Fruit fly (Drosophila melanogaster) whole organism, embryonic: Measurements from ENCODE around the gene CG14442.

Source experiments
- Abd-B ChIP-seq: fragments of 200-800 bp; sonication (Bioruptor generic); optimal IDR thresholded peaks from 2 replicates; lab custom pipeline; 2018; ENCODE audit warnings: missing biosample characterization, mild to moderate bottlenecking, missing genetic modification characterization, moderate library complexity
- Blimp-1 ChIP-seq: fragments of 200-800 bp; sonication (Bioruptor generic); optimal IDR thresholded peaks from 3 replicates; lab custom pipeline; 2018; ENCODE audit warnings: missing biosample characterization, missing genetic modification characterization, mild to moderate bottlenecking, moderate library complexity, missing genetic modification reagents
- BtbVII ChIP-seq: fragments of 200-800 bp; sonication (Bioruptor generic); optimal IDR thresholded peaks from 3 replicates; lab custom pipeline; 2017; ENCODE audit warnings: missing biosample characterization, mild to moderate bottlenecking, missing genetic modification characterization
- CG10209 ChIP-seq: fragments of 200-800 bp; sonication (Bioruptor generic); optimal IDR thresholded peaks from 3 replicates; lab custom pipeline; 2017; ENCODE audit warnings: missing biosample characterization, mild to moderate bottlenecking, missing genetic modification characterization, missing genetic modification reagents
- CG12155 ChIP-seq: fragments of 200-800 bp; sonication (Bioruptor generic); optimal IDR thresholded peaks from 3 replicates; lab custom pipeline; 2016; ENCODE audit warnings: missing biosample characterization, missing genetic modification characterization
- CG1233 ChIP-seq: fragments of 200-800 bp; sonication (Bioruptor generic); optimal IDR thresholded peaks from 4 replicates; lab custom pipeline; 2018; ENCODE audit warnings: missing biosample characterization, mild to moderate bottlenecking, missing genetic modification characterization
- CG13287 ChIP-seq: fragments of 200-800 bp; sonication (Bioruptor generic); IDR thresholded peaks from 2 replicates; pipeline ENCODE4 v1.3.6; 2022; ENCODE audit warnings: missing biosample characterization, missing genetic modification characterization; ENCODE audit not compliant: partially characterized antibody
- CG13424 ChIP-seq: fragments of 200-800 bp; sonication (Bioruptor generic); optimal IDR thresholded peaks from 2 replicates; lab custom pipeline; 2019; ENCODE audit warnings: missing biosample characterization, mild to moderate bottlenecking, missing genetic modification characterization, moderate library complexity
- CG14014 ChIP-seq: fragments of 200-800 bp; sonication (Bioruptor generic); IDR thresholded peaks from 2 replicates; pipeline ENCODE4 v1.3.6; 2022; ENCODE audit warnings: missing biosample characterization, missing genetic modification characterization
- CG16815 ChIP-seq: fragments of 200-800 bp; sonication (Bioruptor generic); optimal IDR thresholded peaks from 3 replicates; lab custom pipeline; 2017; ENCODE audit warnings: missing biosample characterization, mild to moderate bottlenecking, missing genetic modification characterization
- CG18262 ChIP-seq: fragments of 200-800 bp; optimal IDR thresholded peaks from 3 replicates; lab custom pipeline; 2019; ENCODE audit warnings: missing biosample characterization, mild to moderate bottlenecking, missing genetic modification characterization, moderate library complexity
- CG2199 ChIP-seq: fragments of 200-800 bp; sonication (Bioruptor generic); IDR thresholded peaks from 3 replicates; pipeline ENCODE4 v1.3.6; 2022; ENCODE audit warnings: missing biosample characterization, missing genetic modification characterization
- CG2678 ChIP-seq: fragments of 200-800 bp; sonication (Bioruptor generic); optimal IDR thresholded peaks from 3 replicates; lab custom pipeline; 2019; ENCODE audit warnings: missing biosample characterization, mild to moderate bottlenecking, missing genetic modification characterization, moderate library complexity
- CG31224 ChIP-seq: fragments of 200-800 bp; sonication (Bioruptor generic); IDR thresholded peaks from 2 replicates; pipeline ENCODE4 v1.3.6; 2022; ENCODE audit warnings: missing biosample characterization, missing genetic modification characterization
- CG33557 ChIP-seq: fragments of 200-800 bp; sonication (Bioruptor generic); optimal IDR thresholded peaks from 2 replicates; lab custom pipeline; 2019; ENCODE audit warnings: missing biosample characterization, mild to moderate bottlenecking, missing genetic modification characterization, moderate library complexity
- CG42726 ChIP-seq: fragments of 200-800 bp; sonication (Bioruptor generic); IDR thresholded peaks from 2 replicates; pipeline ENCODE4 v1.3.6; 2022; ENCODE audit warnings: missing biosample characterization, missing genetic modification characterization; ENCODE audit not compliant: partially characterized antibody
- CG4404 ChIP-seq: fragments of 200-800 bp; sonication (Bioruptor generic); IDR thresholded peaks from 2 replicates; pipeline ENCODE4 v1.3.6; 2022; ENCODE audit warnings: missing biosample characterization, missing genetic modification characterization
- CG4820 ChIP-seq: fragments of 200-800 bp; sonication (Bioruptor generic); optimal IDR thresholded peaks from 3 replicates; lab custom pipeline; 2016; ENCODE audit warnings: missing biosample characterization, missing genetic modification characterization
- CG7271 ChIP-seq: fragments of 200-800 bp; sonication (Bioruptor generic); optimal IDR thresholded peaks from 2 replicates; lab custom pipeline; 2018; ENCODE audit warnings: missing biosample characterization, mild to moderate bottlenecking, missing genetic modification characterization, moderate library complexity
- CG8944 ChIP-seq: fragments of 200-800 bp; sonication (Bioruptor generic); optimal IDR thresholded peaks from 3 replicates; lab custom pipeline; 2016; ENCODE audit warnings: missing biosample characterization, missing genetic modification characterization
- CG9215 ChIP-seq: fragments of 200-800 bp; sonication (Bioruptor generic); IDR thresholded peaks from 2 replicates; pipeline ENCODE4 v1.3.6; 2022; ENCODE audit warnings: missing biosample characterization, missing genetic modification characterization
- CG9797 ChIP-seq: fragments of 200-800 bp; sonication (Bioruptor generic); optimal IDR thresholded peaks from 3 replicates; lab custom pipeline; 2018; ENCODE audit warnings: missing biosample characterization, mild to moderate bottlenecking, missing genetic modification characterization
- Dad ChIP-seq: fragments of 200-800 bp; sonication (Bioruptor generic); optimal IDR thresholded peaks from 3 replicates; lab custom pipeline; 2016; ENCODE audit warnings: missing biosample characterization, missing genetic modification characterization
- Fer1 ChIP-seq: fragments of 200-800 bp; sonication (Bioruptor generic); optimal IDR thresholded peaks from 2 replicates; lab custom pipeline; 2017; ENCODE audit warnings: missing biosample characterization, mild to moderate bottlenecking, missing genetic modification characterization
- H15 ChIP-seq: fragments of 200-800 bp; sonication (Bioruptor generic); IDR thresholded peaks from 3 replicates; pipeline ENCODE4 v1.3.6; 2022; ENCODE audit warnings: missing biosample characterization, missing genetic modification characterization
- Hr39 ChIP-seq: fragments of >200 bp; optimal IDR thresholded peaks from 2 replicates; lab custom pipeline; 2017
- Hr51 ChIP-seq, 2 experiments: fragments of 200-800 bp; sonication (Bioruptor generic); optimal IDR thresholded peaks; 2 replicates in 1 of 2; 3 replicates in 1 of 2; lab custom pipeline; 2016 to 2018; ENCODE audit warnings: missing biosample characterization in 2 of 2, missing genetic modification characterization in 2 of 2, mild to moderate bottlenecking in 1 of 2, moderate library complexity in 1 of 2
- NK7.1 ChIP-seq: fragments of 200-800 bp; sonication (Bioruptor generic); optimal IDR thresholded peaks from 3 replicates; lab custom pipeline; 2016; ENCODE audit warnings: missing biosample characterization, missing genetic modification characterization
- Sox102F ChIP-seq: fragments of 200-800 bp; sonication (Bioruptor generic); optimal IDR thresholded peaks from 2 replicates; lab custom pipeline; 2018; ENCODE audit warnings: missing biosample characterization, mild to moderate bottlenecking, missing genetic modification characterization, moderate library complexity
- Spps ChIP-seq: fragments of 200-800 bp; sonication (Bioruptor generic); optimal IDR thresholded peaks from 2 replicates; lab custom pipeline; 2018; ENCODE audit warnings: missing biosample characterization, mild to moderate bottlenecking, missing genetic modification characterization
- Trl ChIP-seq, 3 experiments: fragments of >200 bp in 2 of 3; fragments of 200-800 bp in 1 of 3; sonication (Bioruptor generic) in 1 of 3; optimal IDR thresholded peaks; 2 replicates in 1 of 3; 3 replicates in 2 of 3; lab custom pipeline; 2016 to 2017; ENCODE audit warnings: missing biosample characterization in 1 of 3, missing genetic modification characterization in 1 of 3
- Usf ChIP-seq: fragments of 200-800 bp; sonication (Bioruptor generic); optimal IDR thresholded peaks from 2 replicates; lab custom pipeline; 2017; ENCODE audit warnings: missing genotype, missing biosample characterization, missing genetic modification characterization
- chinmo ChIP-seq: fragments of 200-800 bp; sonication (Bioruptor generic); IDR thresholded peaks from 4 replicates; pipeline ENCODE4 v1.3.6; 2022; ENCODE audit warnings: missing biosample characterization, missing genetic modification characterization; ENCODE audit not compliant: partially characterized antibody
- crp ChIP-seq, 2 experiments: fragments of 200-800 bp; sonication (Bioruptor generic); optimal IDR thresholded peaks; 2 replicates in 1 of 2; 3 replicates in 1 of 2; lab custom pipeline; 2017; ENCODE audit warnings: missing biosample characterization in 2 of 2, missing genetic modification characterization in 2 of 2, mild to moderate bottlenecking in 1 of 2, moderate library complexity in 1 of 2
- cwo ChIP-seq: fragments of 200-800 bp; sonication (Bioruptor generic); optimal IDR thresholded peaks from 3 replicates; lab custom pipeline; 2017; ENCODE audit warnings: missing biosample characterization, missing genetic modification characterization, mild to moderate bottlenecking, moderate library complexity, missing genetic modification reagents
- dan ChIP-seq: fragments of 200-800 bp; sonication (Bioruptor generic); IDR thresholded peaks from 2 replicates; pipeline ENCODE4 v1.3.6; 2022; ENCODE audit warnings: missing biosample characterization, missing genetic modification characterization
- fd102C ChIP-seq: fragments of 200-800 bp; sonication (Bioruptor generic); optimal IDR thresholded peaks from 2 replicates; lab custom pipeline; 2018; ENCODE audit warnings: missing biosample characterization, mild to moderate bottlenecking, missing genetic modification characterization, moderate library complexity
- fd64A ChIP-seq: fragments of 200-800 bp; sonication (Bioruptor generic); optimal IDR thresholded peaks from 3 replicates; lab custom pipeline; 2018; ENCODE audit warnings: missing biosample characterization, mild to moderate bottlenecking, missing genetic modification characterization
- gsb ChIP-seq: fragments of 200-800 bp; sonication (Bioruptor generic); IDR thresholded peaks from 2 replicates; pipeline ENCODE4 v1.3.6; 2022; ENCODE audit warnings: missing biosample characterization, missing genetic modification characterization
- klu ChIP-seq: fragments of 200-800 bp; sonication (Bioruptor generic); IDR thresholded peaks from 2 replicates; pipeline ENCODE4 v1.3.6; 2022; ENCODE audit warnings: missing biosample characterization, missing genetic modification characterization
- kni ChIP-seq: fragments of 200-800 bp; sonication (Bioruptor generic); optimal IDR thresholded peaks from 3 replicates; lab custom pipeline; 2017; ENCODE audit warnings: mild to moderate bottlenecking, missing biosample characterization, missing genetic modification reagents, missing genetic modification characterization
- peb ChIP-seq: fragments of 200-800 bp; sonication (Bioruptor generic); IDR thresholded peaks from 2 replicates; pipeline ENCODE4 v1.3.6; 2022; ENCODE audit warnings: missing biosample characterization, missing genetic modification characterization
- pfk ChIP-seq: fragments of 200-800 bp; sonication (Bioruptor generic); optimal IDR thresholded peaks from 2 replicates; lab custom pipeline; 2018; ENCODE audit warnings: missing biosample characterization, mild to moderate bottlenecking, missing genetic modification characterization, moderate library complexity
- pita ChIP-seq: fragments of 200-800 bp; sonication (Bioruptor generic); optimal IDR thresholded peaks from 2 replicates; lab custom pipeline; 2017; ENCODE audit warnings: missing biosample characterization, mild to moderate bottlenecking, missing genetic modification characterization
- run ChIP-seq: fragments of 200-800 bp; sonication (Bioruptor generic); optimal IDR thresholded peaks from 3 replicates; lab custom pipeline; 2018; ENCODE audit warnings: missing biosample characterization, mild to moderate bottlenecking, missing genetic modification characterization
- sc ChIP-seq, 3 experiments: fragments of >200 bp in 2 of 3; fragments of 200-800 bp in 1 of 3; sonication (Bioruptor generic) in 1 of 3; optimal IDR thresholded peaks; 2 replicates in 2 of 3; 3 replicates in 1 of 3; lab custom pipeline; 2017; ENCODE audit warnings: mild to moderate bottlenecking in 1 of 3, missing biosample characterization in 1 of 3, missing genetic modification characterization in 1 of 3, missing genetic modification reagents in 1 of 3
- tin ChIP-seq: fragments of 200-800 bp; sonication (Bioruptor generic); optimal IDR thresholded peaks from 3 replicates; lab custom pipeline; 2016; ENCODE audit warnings: missing biosample characterization, missing genetic modification characterization
- tna ChIP-seq: fragments of 200-800 bp; sonication (Bioruptor generic); IDR thresholded peaks from 2 replicates; pipeline ENCODE4 v1.3.6; 2022; ENCODE audit warnings: missing biosample characterization, missing genetic modification characterization; ENCODE audit not compliant: partially characterized antibody
- yki ChIP-seq: fragments of >200 bp; optimal IDR thresholded peaks from 3 replicates; lab custom pipeline; 2018

CG14442 gene

DNA sequence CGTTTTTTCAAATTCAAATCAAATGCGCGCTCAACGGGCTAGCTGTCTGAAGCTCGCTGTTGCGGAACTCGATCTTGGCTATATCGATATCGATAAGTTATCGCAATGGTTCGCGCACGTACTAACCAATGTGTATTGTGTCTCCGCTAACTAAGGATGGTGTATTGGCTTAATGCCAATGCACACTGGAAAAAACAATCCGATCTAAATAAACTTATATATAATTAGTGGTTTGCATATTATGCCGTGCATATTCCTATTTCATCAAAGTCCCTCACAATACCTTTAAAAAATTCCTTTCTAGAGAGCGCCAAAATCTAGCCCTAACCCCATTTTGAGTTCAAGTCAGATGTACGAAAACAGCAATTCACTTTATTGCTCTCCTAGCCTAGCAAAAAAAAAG lies 46.4 kb upstream of the CG14442 start (continued):
- TF ChIP-seq CG10209 (GFP tag; lab: Kevin White, UChicago) (no peak), Blimp-1 (peak; percentile 10), CG2678 (tag; lab: Kevin White, UChicago) (peak; percentile 49), CG8944 (GFP tag; lab: Kevin White, UChicago) (no peak), CG4820 (peak; percentile 2), dan (GFP tag; lab: Robert Waterston, UW) (no peak), CG12155 (GFP tag; lab: Kevin White, UChicago) (peak; percentile 37), CG13287 (GFP tag; lab: Robert Waterston, UW) (peak; percentile 81), Sox102F (GFP tag; lab: Kevin White, UChicago) (peak; percentile 31), fd64A (no peak), CG2199 (peak; percentile 54; the same call in 1 of the 3 replicates), H15 (GFP tag; lab: Robert Waterston, UW) (peak; percentile 59; the same call in 2 of the 3 replicates), CG31224 (no peak), CG33557 (no peak), Hr51 (GFP tag; optimal IDR thresholded peaks at IDR 0.05; lab: Kevin White, UChicago) (peak in 1 of 2 experiments; percentile 45), CG1233 (no peak), CG9797 (GFP tag; lab: Kevin White, UChicago) (peak; percentile 52), peb (GFP tag; lab: Robert Waterston, UW) (no peak), yki (lab: Kevin White, UChicago) (no peak), Spps (tag; lab: Kevin White, UChicago) (no peak), CG7271 (tag; lab: Kevin White, UChicago) (no peak), gsb (GFP tag; lab: Robert Waterston, UW) (peak; percentile 35; the same call in 1 of the 2 replicates), fd102C (GFP tag; lab: Kevin White, UChicago) (no peak), CG4404 (GFP tag; lab: Robert Waterston, UW) (no peak), CG18262 (tag; lab: Kevin White, UChicago) (peak; percentile 24), pfk (GFP tag; lab: Kevin White, UChicago) (peak; percentile 12), cwo (no peak), Trl (optimal IDR thresholded peaks at IDR 0.05; lab: Kevin White, UChicago) (no peak), Trl (GFP tag; optimal IDR thresholded peaks at IDR 0.05; lab: Kevin White, UChicago) (peak; percentile 50), Fer1 (GFP tag; lab: Kevin White, UChicago) (peak; percentile 43), Dad (peak; percentile 68), CG16815 (GFP tag; lab: Kevin White, UChicago) (no peak), kni (GFP tag; lab: Kevin White, UChicago) (no peak), crp (GFP tag; optimal IDR thresholded peaks at IDR 0.05; lab: Kevin White, UChicago) (no peak), CG13424 (peak; percentile 22), NK7.1 (no peak), BtbVII (GFP tag; lab: Kevin White, UChicago) (peak; percentile 7), run (no peak), Hr39 (lab: Kevin White, UChicago) (no peak), CG42726 (GFP tag; lab: Robert Waterston, UW) (peak; percentile 92), CG14014 (GFP tag; lab: Robert Waterston, UW) (peak; percentile 52; the same call in 1 of the 2 replicates), Usf (GFP tag; lab: Kevin White, UChicago) (no peak), sc (optimal IDR thresholded peaks at IDR 0.05; lab: Kevin White, UChicago) (no peak), sc (GFP tag; optimal IDR thresholded peaks at IDR 0.05; lab: Kevin White, UChicago) (no peak), pita (GFP tag; lab: Kevin White, UChicago) (peak; percentile 86), Abd-B (GFP tag; lab: Kevin White, UChicago) (peak; percentile 37), klu (0 out of 2 replicates have a peak, but pooled peaks have one; percentile 27), tin (GFP tag; lab: Kevin White, UChicago) (peak; percentile 44), CG9215 (GFP tag; lab: Robert Waterston, UW) (no peak), tna (GFP tag; lab: Robert Waterston, UW) (peak; percentile 75; the same call in 1 of the 2 replicates), chinmo (GFP tag; lab: Robert Waterston, UW) (peak; percentile 74; the same call in 1 of the 4 replicates)
